Worm (Caenorhabditis elegans): ENCODE measurements around the gene cutl-23.

DNA sequence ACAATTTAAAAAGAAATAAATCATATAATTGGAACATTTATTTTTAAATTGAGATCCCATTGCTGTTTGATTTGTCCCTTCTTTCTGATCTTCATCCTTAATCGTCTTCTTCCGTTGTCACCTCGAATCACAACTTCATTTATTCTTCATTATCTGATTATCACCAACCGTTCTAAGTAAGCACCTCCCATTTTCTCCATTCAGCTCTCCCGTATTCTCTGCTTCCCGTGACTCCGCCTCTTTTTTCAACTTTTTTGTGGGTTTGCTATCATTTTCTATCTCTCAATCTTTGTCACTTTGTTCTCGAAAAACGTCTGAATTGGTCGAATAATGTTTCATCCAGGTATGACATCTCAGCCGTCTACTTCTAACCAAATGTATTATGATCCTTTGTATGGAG is 45.9 kb downstream of the cutl-23 start, which contains the start of gene sma-4:
- TF ChIP-seq sea-2 (GFP tag; IDR thresholded peaks at IDR 0.05) (no peak), lag-1 (GFP tag; IDR thresholded peaks at IDR 0.05) (no peak), unc-130 (GFP tag; optimal IDR thresholded peaks at IDR 0.05) (no peak), F57A8.1 (GFP tag; optimal IDR thresholded peaks at IDR 0.05) (no peak), hmg-20 (GFP tag; IDR thresholded peaks at IDR 0.05) (no peak), ztf-22 (GFP tag; optimal IDR thresholded peaks at IDR 0.05) (no peak), lin-40 (tag; optimal IDR thresholded peaks at IDR 0.05) (no peak), rec-8 (tag; optimal IDR thresholded peaks at IDR 0.05) (no peak), chd-7 (tag; optimal IDR thresholded peaks at IDR 0.05) (no peak), attf-5 (GFP tag; optimal IDR thresholded peaks at IDR 0.05) (no peak), efl-1 (GFP tag; optimal IDR thresholded peaks at IDR 0.05) (no peak), C17E4.6 (GFP tag; IDR thresholded peaks at IDR 0.05) (no peak), nfya-1 (tag; optimal IDR thresholded peaks at IDR 0.05; ENCODE audit: borderline replicate concordance, insufficient read depth) (no peak), snpc-4 (GFP tag; optimal IDR thresholded peaks at IDR 0.05) (no peak), snpc-4 (tag; optimal IDR thresholded peaks at IDR 0.05) (no peak)
